Worm (Caenorhabditis elegans): ENCODE results near the gene C06H2.7.

DNA sequence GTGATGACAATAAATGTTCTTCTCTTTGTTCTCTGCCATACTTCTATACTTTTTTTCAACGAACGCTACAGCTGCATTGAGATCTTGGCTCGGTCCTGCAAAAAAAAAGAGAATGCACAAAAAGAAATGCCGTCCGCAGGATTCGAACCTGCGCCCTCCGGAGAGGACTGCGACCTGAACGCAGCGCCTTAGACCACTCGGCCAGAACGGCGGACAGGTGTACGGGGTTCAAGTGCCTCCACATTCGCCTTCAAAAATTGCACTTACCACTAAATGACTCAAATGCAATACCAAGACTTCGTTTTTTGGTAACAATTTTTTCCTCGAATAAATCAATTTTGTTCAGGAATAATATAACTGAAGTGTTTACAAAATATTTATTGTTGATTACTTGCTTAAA lies 30.1 kb upstream of the C06H2.7 start:
- TF ChIP-seq unc-62 (GFP tag; optimal IDR thresholded peaks at IDR 0.05), result no peak
- TF ChIP-seq R02D3.7 (tag; optimal IDR thresholded peaks at IDR 0.05), result no peak
- TF ChIP-seq lin-39 (tag; optimal IDR thresholded peaks at IDR 0.05), result no peak
- no peak for TF ChIP-seq mab-5 (tag; optimal IDR thresholded peaks at IDR 0.05)
- no peak for TF ChIP-seq nhr-11 (tag; optimal IDR thresholded peaks at IDR 0.05)
- TF ChIP-seq nhr-129 (tag; optimal IDR thresholded peaks at IDR 0.05), result peak; percentile 26
- no peak for TF ChIP-seq nhr-25 (tag; optimal IDR thresholded peaks at IDR 0.05)
- no peak for TF ChIP-seq mdl-1 (tag; optimal IDR thresholded peaks at IDR 0.05)
- no peak for TF ChIP-seq egl-27 (tag; optimal IDR thresholded peaks at IDR 0.05)

Data from whole organism, L2 larva.